Fruit fly (Drosophila melanogaster) whole organism, larva: ENCODE results near the gene betaTub65B.

Experiments used
- noc ChIP-seq: fragments of 200-800 bp; sonication (Bioruptor generic); optimal IDR thresholded peaks from 3 replicates; lab custom pipeline; 2019; ENCODE audit warnings: missing biosample characterization, mild to moderate bottlenecking, missing genetic modification characterization, moderate library complexity

betaTub65B gene

DNA sequence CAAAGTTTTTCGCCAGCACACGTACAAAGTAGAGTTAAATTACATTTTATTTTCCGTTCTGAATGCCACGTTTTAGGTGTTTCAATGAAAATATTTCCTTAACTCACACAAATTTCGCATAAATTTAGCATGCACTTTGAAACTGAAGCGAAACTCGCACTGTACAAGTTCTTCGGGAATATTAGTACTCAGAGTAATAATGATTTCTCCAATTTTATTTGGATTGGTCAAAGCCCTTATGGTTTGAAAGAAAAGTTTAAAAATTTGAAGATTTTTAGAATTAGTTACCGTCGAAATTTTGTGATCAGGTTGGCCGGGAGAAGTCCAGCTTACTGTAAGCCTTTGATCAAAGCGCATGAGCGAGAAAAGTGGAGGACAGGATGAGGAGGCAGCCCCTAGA, at the start of gene betaTub65B:
betaTub65B (plus strand) TSS at position 301 of the 400 bp plus-strand sequence.
- TF ChIP-seq noc (tag; lab: Kevin White, UChicago): no peak

DNA sequence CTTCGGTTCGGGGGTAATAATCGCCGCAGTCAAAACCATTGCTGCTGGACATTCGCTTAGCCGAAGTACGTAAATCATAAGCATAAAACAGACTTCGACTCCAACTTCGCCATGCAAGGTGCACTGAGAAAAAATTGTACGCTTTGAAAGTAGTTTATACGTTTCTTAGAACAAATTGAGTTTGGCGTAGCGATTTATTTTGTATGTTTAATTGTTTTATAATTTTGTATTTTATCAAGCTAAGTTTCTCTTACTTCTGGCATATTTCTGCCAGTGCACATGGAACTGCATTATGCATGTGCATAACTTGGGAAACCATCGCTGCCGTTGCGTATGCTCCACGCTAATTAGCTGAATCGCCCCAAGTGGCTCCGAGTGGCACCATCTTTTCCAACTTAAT, 47.7 kb upstream of the betaTub65B start:
- no peak for TF ChIP-seq noc (tag; lab: Kevin White, UChicago)

dm6 chr3L:6488405-6488804, 42.1 kb upstream of the betaTub65B start, which contains the start of the genes CG10147 and Bulli:
CG10147 (minus strand) TSS chr3L:6488424.
Bulli (plus strand) TSS chr3L:6488681.
- TF ChIP-seq noc (tag; lab: Kevin White, UChicago): peak; percentile 93

- peak; percentile 7 for TF ChIP-seq noc (tag; lab: Kevin White, UChicago)
Observed at dm6 chr3L:6494928-6495806, 35.4 kb upstream of the betaTub65B start, which contains the start of the genes Vps8 and sfl. Vps8 (minus strand) TSS chr3L:6495297. sfl (plus strand) TSS chr3L:6495680.

dm6 chr3L:6496053-6496921, 34.2 kb upstream of the betaTub65B start:
- no peak for TF ChIP-seq noc (tag; lab: Kevin White, UChicago)

DNA sequence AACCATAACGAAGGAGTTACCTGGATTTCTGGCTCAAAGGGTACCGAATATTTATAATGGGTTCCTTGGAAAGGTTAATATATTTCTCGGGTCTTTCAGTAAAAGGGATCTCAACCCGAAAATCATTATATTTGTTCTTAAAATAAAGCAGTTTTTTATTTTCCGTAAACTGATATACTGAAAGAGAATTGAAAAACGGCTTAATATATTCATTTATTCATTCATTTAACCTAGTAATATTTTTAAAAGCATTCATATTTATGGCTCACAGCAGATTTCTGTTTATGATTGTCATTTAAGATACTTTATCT, 33.7 kb upstream of the betaTub65B start:
- TF ChIP-seq noc (tag; lab: Kevin White, UChicago): no peak

dm6 chr3L:6497990-6498389, 32.5 kb upstream of the betaTub65B start:
- no peak for TF ChIP-seq noc (tag; lab: Kevin White, UChicago)

DNA sequence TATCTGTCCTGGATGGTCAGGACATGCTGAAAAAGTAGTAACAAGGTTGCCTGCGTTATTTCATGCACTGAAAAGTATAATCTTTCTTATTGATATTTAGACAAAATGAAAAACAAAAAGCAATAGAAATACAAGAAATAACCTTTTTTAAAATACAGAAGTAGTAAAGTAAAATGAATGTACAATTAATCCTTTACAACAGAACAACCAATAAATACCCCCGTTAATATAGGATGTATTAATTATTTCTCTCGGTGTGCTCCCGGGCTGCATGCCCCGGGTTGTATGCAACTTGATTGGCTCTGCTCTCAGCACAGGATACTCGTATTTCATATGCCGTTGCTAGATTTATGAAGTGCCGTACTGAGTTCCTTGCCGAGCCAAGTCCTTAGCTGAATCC, 31.9 kb upstream of the betaTub65B start:
- no peak for TF ChIP-seq noc (tag; lab: Kevin White, UChicago)

- no peak for TF ChIP-seq noc (tag; lab: Kevin White, UChicago)
Observed at dm6 chr3L:6500470-6500869, 30.1 kb upstream of the betaTub65B start.

DNA sequence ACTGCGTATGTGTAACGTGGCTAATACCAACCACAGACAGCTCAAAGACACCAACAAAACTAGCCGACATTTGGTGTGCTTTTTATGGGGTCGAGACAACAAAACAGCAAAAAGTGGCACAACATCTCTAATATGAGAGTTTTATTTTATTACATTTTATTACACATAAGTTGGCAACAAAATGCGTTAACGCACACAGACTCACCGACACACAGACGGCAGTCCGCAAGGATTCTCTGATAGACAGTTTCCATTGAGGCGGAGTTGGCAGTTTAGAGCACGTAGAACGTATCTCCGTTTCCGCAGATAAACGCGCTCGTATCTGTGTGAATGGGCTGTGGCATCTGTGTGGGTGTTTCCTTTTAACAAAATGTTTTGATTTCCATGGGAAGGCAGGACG, 22.4 kb upstream of the betaTub65B start:
- TF ChIP-seq noc (tag; lab: Kevin White, UChicago): no peak

DNA sequence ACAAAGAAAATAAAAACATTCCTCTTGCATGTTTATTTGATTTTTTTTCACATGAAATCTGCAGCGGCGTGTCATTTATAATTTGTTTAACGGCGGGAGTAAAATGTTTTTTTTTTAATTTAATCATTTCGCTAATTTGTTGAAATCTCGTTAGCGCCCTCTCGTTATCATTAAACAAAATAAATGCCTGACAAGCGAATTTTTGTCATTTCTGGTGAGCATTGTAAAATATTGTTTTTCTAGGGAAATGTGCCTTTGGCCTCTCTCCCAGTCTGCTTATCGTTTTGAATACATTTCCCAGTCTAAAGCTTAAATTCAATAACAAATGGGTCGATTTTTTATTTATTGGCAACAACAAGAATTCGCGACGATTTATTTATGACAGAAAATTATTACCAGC, 18.2 kb upstream of the betaTub65B start:
- no peak for TF ChIP-seq noc (tag; lab: Kevin White, UChicago)

- no peak for TF ChIP-seq noc (tag; lab: Kevin White, UChicago)
Observed at dm6 chr3L:6516901-6517300, 13.6 kb upstream of the betaTub65B start.

- no peak for TF ChIP-seq noc (tag; lab: Kevin White, UChicago)
Observed at dm6 chr3L:6519678-6520077, 10.9 kb upstream of the betaTub65B start.

- TF ChIP-seq noc (tag; lab: Kevin White, UChicago): peak; percentile 89
Observed at dm6 chr3L:6522785-6523184, 7.7 kb upstream of the betaTub65B start.

- TF ChIP-seq noc (tag; lab: Kevin White, UChicago): no peak
Observed at dm6 chr3L:6550178-6550977, 19.8 kb downstream of the betaTub65B start, which contains the start of gene MCU. MCU (plus strand) TSS chr3L:6550738.
